Fruit fly (Drosophila melanogaster): ENCODE measurements around the gene Hsp27.

DNA sequence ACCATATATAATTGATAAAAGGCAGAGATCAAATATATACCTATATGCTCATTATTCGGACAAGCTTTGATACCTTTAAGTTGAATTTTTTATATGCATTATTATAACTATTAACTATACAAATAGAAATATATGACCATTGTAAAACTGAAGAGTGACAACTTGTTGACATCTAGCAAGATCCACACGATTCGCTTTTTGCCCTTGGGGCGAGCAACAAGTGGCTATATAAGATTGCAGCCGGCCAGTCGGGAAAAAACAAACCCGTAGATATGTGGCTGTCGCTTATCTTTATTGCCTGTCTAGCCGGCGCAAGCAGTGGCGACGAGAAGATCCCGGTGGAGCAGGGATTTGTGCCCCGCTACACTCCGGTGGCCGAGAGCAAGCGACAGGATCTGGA is 22.0 kb upstream of the Hsp27 start, which contains the start of gene CG34456:
- TF ChIP-seq H2.0 (GFP tag; IDR thresholded peaks at IDR 0.05) (no peak), CG12744 (GFP tag; optimal IDR thresholded peaks at IDR 0.05) (no peak), CG10274 (GFP tag; optimal IDR thresholded peaks at IDR 0.05) (no peak), Atf3 (GFP tag; optimal IDR thresholded peaks at IDR 0.05) (no peak), Lim3 (GFP tag; IDR thresholded peaks at IDR 0.05) (no peak), CG17385 (GFP tag; optimal IDR thresholded peaks at IDR 0.05) (no peak), Camta (GFP tag; optimal IDR thresholded peaks at IDR 0.05) (no peak), CG7372 (GFP tag; IDR thresholded peaks at IDR 0.05) (no peak), CG33213 (GFP tag; optimal IDR thresholded peaks at IDR 0.05) (no peak), nerfin-1 (tag; optimal IDR thresholded peaks at IDR 0.05) (no peak), gem (tag; optimal IDR thresholded peaks at IDR 0.05) (no peak)
